Fruit fly (Drosophila melanogaster): Measurements from ENCODE around the gene dpr14.

DNA sequence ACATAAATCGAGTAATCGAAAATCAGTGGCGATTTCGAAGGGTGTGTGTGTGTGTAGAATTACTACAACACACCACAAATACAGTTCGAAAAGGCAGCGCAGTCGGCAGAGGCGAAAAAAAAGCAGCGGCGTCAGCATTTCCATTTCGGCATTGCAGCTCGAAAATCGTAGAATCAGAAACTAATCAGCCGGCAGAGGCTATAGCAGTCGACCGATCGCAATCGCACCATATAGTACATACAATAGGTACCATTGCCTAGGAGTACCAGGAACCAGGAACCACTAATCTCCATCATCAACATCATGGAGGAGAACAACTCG lies 943 bp upstream of the dpr14 start:
- TF ChIP-seq EcR (GFP tag; optimal IDR thresholded peaks at IDR 0.05), result no peak
- no peak for TF ChIP-seq CG4496 (GFP tag; IDR thresholded peaks at IDR 0.05)
- TF ChIP-seq CG34367 (tag; optimal IDR thresholded peaks at IDR 0.05), result no peak
- TF ChIP-seq CG32121 (GFP tag; IDR thresholded peaks at IDR 0.05), result no peak
- TF ChIP-seq rn (GFP tag; IDR thresholded peaks at IDR 0.05), result no peak
- TF ChIP-seq gl (tag; optimal IDR thresholded peaks at IDR 0.05), result no peak
- TF ChIP-seq CG17806 (tag; optimal IDR thresholded peaks at IDR 0.05), result no peak
- TF ChIP-seq Pif1B (GFP tag; optimal IDR thresholded peaks at IDR 0.05), result no peak

All from whole organism, pupa.